Fruit fly (Drosophila melanogaster): ENCODE measurements around the gene opm.

opm gene

dm6 chrX:15080780-15081402 is 14.7 kb upstream of the opm start, which contains the start of gene CG33177 (continued):
- peak; percentile 18 for TF ChIP-seq Ets97D (GFP tag; optimal IDR thresholded peaks at IDR 0.05)
- no peak for TF ChIP-seq CG14050 (GFP tag; IDR thresholded peaks at IDR 0.05)
- peak; percentile 16 for TF ChIP-seq CG15269 (tag; optimal IDR thresholded peaks at IDR 0.05)
- TF ChIP-seq rib (GFP tag; IDR thresholded peaks at IDR 0.05), result no peak
- TF ChIP-seq salm (tag; optimal IDR thresholded peaks at IDR 0.05), result no peak
- no peak for TF ChIP-seq z (GFP tag; IDR thresholded peaks at IDR 0.05)
- TF ChIP-seq Ravus (GFP tag; IDR thresholded peaks at IDR 0.05), result no peak
- TF ChIP-seq slbo (GFP tag; IDR thresholded peaks at IDR 0.05), result peak; percentile 37; the same call in 1 of the 2 replicates
- TF ChIP-seq CG9609 (GFP tag; optimal IDR thresholded peaks at IDR 0.05), result no peak
- TF ChIP-seq Awh (GFP tag; IDR thresholded peaks at IDR 0.05), result no peak
- no peak for TF ChIP-seq CG4404 (GFP tag; IDR thresholded peaks at IDR 0.05)
- no peak for TF ChIP-seq shn (GFP tag; optimal IDR thresholded peaks at IDR 0.05)
- TF ChIP-seq inv (GFP tag; IDR thresholded peaks at IDR 0.05; ENCODE audit: partially characterized antibody), result no peak
- TF ChIP-seq gfzf (GFP tag; optimal IDR thresholded peaks at IDR 0.05), result no peak
- peak; percentile 42 for TF ChIP-seq CG2712 (tag; optimal IDR thresholded peaks at IDR 0.05)
- TF ChIP-seq CG17385 (GFP tag; optimal IDR thresholded peaks at IDR 0.05), result peak; percentile 13
- no peak for TF ChIP-seq MESR4 (GFP tag; optimal IDR thresholded peaks at IDR 0.05)
- TF ChIP-seq GATAe (GFP tag; conservative IDR thresholded peaks at IDR 0.05), result no peak
- TF ChIP-seq CoRest (tag; optimal IDR thresholded peaks at IDR 0.05), result peak; percentile 36
- peak; percentile 71 for TF ChIP-seq CG34376 (GFP tag; optimal IDR thresholded peaks at IDR 0.05)
- TF ChIP-seq CG4707 (GFP tag; optimal IDR thresholded peaks at IDR 0.05), result no peak
- peak; percentile 6 for TF ChIP-seq CG5245 (GFP tag; optimal IDR thresholded peaks at IDR 0.05)
- TF ChIP-seq da (GFP tag; optimal IDR thresholded peaks at IDR 0.05), result peak; percentile 4
- TF ChIP-seq ci (GFP tag; IDR thresholded peaks at IDR 0.05), result no peak
- TF ChIP-seq CG6272 (GFP tag; IDR thresholded peaks at IDR 0.05), result no peak
- TF ChIP-seq CG15479 (GFP tag; optimal IDR thresholded peaks at IDR 0.05), result no peak
- no peak for TF ChIP-seq CG18764 (GFP tag; optimal IDR thresholded peaks at IDR 0.05)
- no peak for TF ChIP-seq CG3281 (GFP tag; optimal IDR thresholded peaks at IDR 0.05)
- no peak for TF ChIP-seq Usf (GFP tag; optimal IDR thresholded peaks at IDR 0.05)
- no peak for TF ChIP-seq CG10462 (GFP tag; optimal IDR thresholded peaks at IDR 0.05)
- TF ChIP-seq Antp (GFP tag; optimal IDR thresholded peaks at IDR 0.05), result no peak
- TF ChIP-seq crp (GFP tag; optimal IDR thresholded peaks at IDR 0.05), result no peak
- no peak for TF ChIP-seq CG18476 (GFP tag; optimal IDR thresholded peaks at IDR 0.05)
- TF ChIP-seq HLH4C (GFP tag; IDR thresholded peaks at IDR 0.05; ENCODE audit: partially characterized antibody), result no peak
- TF ChIP-seq mam (GFP tag; optimal IDR thresholded peaks at IDR 0.05), result no peak
- TF ChIP-seq tx (GFP tag; optimal IDR thresholded peaks at IDR 0.05), result no peak
- peak; percentile 3 for TF ChIP-seq pita (GFP tag; optimal IDR thresholded peaks at IDR 0.05)
- peak; percentile 74 for TF ChIP-seq sd (tag; optimal IDR thresholded peaks at IDR 0.05)
- TF ChIP-seq Vsx1 (GFP tag; optimal IDR thresholded peaks at IDR 0.05), result no peak
- TF ChIP-seq CG7987 (GFP tag; optimal IDR thresholded peaks at IDR 0.05), result peak; percentile 97
- TF ChIP-seq YL-1 (GFP tag; optimal IDR thresholded peaks at IDR 0.05), result no peak
- no peak for TF ChIP-seq CG4424 (GFP tag; optimal IDR thresholded peaks at IDR 0.05)
- TF ChIP-seq aop (GFP tag; IDR thresholded peaks at IDR 0.05), result no peak
- no peak for TF ChIP-seq CG11093 (GFP tag; IDR thresholded peaks at IDR 0.05)
- TF ChIP-seq Sox102F (GFP tag; optimal IDR thresholded peaks at IDR 0.05), result peak; percentile 9
- TF ChIP-seq CG8944 (GFP tag; optimal IDR thresholded peaks at IDR 0.05), result no peak
- peak; percentile 21; the same call in 1 of the 2 replicates for TF ChIP-seq CG17328 (GFP tag; IDR thresholded peaks at IDR 0.05)
- no peak for TF ChIP-seq CG9727 (GFP tag; optimal IDR thresholded peaks at IDR 0.05)
- TF ChIP-seq CG6654 (GFP tag; optimal IDR thresholded peaks at IDR 0.05), result no peak
- no peak for TF ChIP-seq CG2129 (GFP tag; IDR thresholded peaks at IDR 0.05; ENCODE audit: partially characterized antibody)
- TF ChIP-seq Lpt (GFP tag; optimal IDR thresholded peaks at IDR 0.05), result no peak
